Worm (Caenorhabditis elegans) whole organism, early embryonic: ENCODE results near the gene D1053.4.

Experiments
- ama-1 ChIP-seq: fragments of 150-350 bp; optimal IDR thresholded peaks from 2 replicates; lab custom pipeline; 2014
- hnd-1 ChIP-seq: sonication (generic microtip); optimal IDR thresholded peaks from 2 replicates; lab custom pipeline; 2016; ENCODE audit warnings: missing genetic modification characterization, missing compliant biosample characterization
- tbx-11 ChIP-seq: fragments of 200-800 bp; sonication (Bioruptor generic); IDR thresholded peaks from 2 replicates; pipeline ENCODE4 v1.3.6; 2022; ENCODE audit warnings: missing genetic modification characterization, missing compliant biosample characterization

- TF ChIP-seq tbx-11 (no peak), hnd-1 (tag; lab: Kevin White, UChicago) (no peak), ama-1 (no peak)
These were observed 2.0 kb upstream of the D1053.4 start for ce11 chrX:11725646-11726045.
